Fruit fly (Drosophila melanogaster): ENCODE measurements around the gene Agpat4.

The Agpat4 gene

dm6 chr3L:16385880-16386584 is 4.7 kb upstream of the Agpat4 start, which contains the start of the genes Agpat3 and RAF2 (continued):
- no peak for TF ChIP-seq usp (GFP tag; optimal IDR thresholded peaks at IDR 0.05)
- TF ChIP-seq CrebA (GFP tag; optimal IDR thresholded peaks at IDR 0.05; ENCODE audit: borderline replicate concordance), result no peak
- TF ChIP-seq OdsH (GFP tag; optimal IDR thresholded peaks at IDR 0.05), result no peak
- no peak for TF ChIP-seq Jra (GFP tag; optimal IDR thresholded peaks at IDR 0.05)
- no peak for TF ChIP-seq Dfd (GFP tag; optimal IDR thresholded peaks at IDR 0.05)
- peak; percentile 67 for TF ChIP-seq jim (GFP tag; optimal IDR thresholded peaks at IDR 0.05)
- TF ChIP-seq sage (GFP tag; optimal IDR thresholded peaks at IDR 0.05), result no peak

- no peak for TF ChIP-seq Mio (GFP tag; optimal IDR thresholded peaks at IDR 0.05)
- TF ChIP-seq Hr83 (GFP tag; optimal IDR thresholded peaks at IDR 0.05; ENCODE audit: poor library complexity, severe bottlenecking), result no peak
- TF ChIP-seq GATAd (GFP tag; optimal IDR thresholded peaks at IDR 0.05), result no peak
- peak; percentile 87 for TF ChIP-seq CrebA (GFP tag; optimal IDR thresholded peaks at IDR 0.05; ENCODE audit: borderline replicate concordance)
- TF ChIP-seq Hnf4 (GFP tag; optimal IDR thresholded peaks at IDR 0.05), result peak; percentile 29
- peak; percentile 3 for TF ChIP-seq Rel (GFP tag; optimal IDR thresholded peaks at IDR 0.05)
- peak; percentile 62 for TF ChIP-seq Rel (tag; optimal IDR thresholded peaks at IDR 0.05)
- peak; percentile 43 for TF ChIP-seq OdsH (GFP tag; optimal IDR thresholded peaks at IDR 0.05)
- peak; percentile 2 for TF ChIP-seq br (GFP tag; optimal IDR thresholded peaks at IDR 0.05)
- TF ChIP-seq foxo (GFP tag; optimal IDR thresholded peaks at IDR 0.05), result no peak
- peak; percentile 14 for TF ChIP-seq Sp1 (GFP tag; optimal IDR thresholded peaks at IDR 0.05)
- no peak for TF ChIP-seq usp (GFP tag; optimal IDR thresholded peaks at IDR 0.05)
- TF ChIP-seq HLH106 (tag; optimal IDR thresholded peaks at IDR 0.05), result no peak
- TF ChIP-seq N (GFP tag; optimal IDR thresholded peaks at IDR 0.05), result peak; percentile 38
- peak; percentile 0 for TF ChIP-seq woc (GFP tag; optimal IDR thresholded peaks at IDR 0.05)
- TF ChIP-seq h (GFP tag; optimal IDR thresholded peaks at IDR 0.05), result peak; percentile 66
- no peak for TF ChIP-seq pan (optimal IDR thresholded peaks at IDR 0.05)
- TF ChIP-seq rgr (GFP tag; optimal IDR thresholded peaks at IDR 0.05), result no peak
These were observed 4.0 kb upstream of the Agpat4 start for dm6 chr3L:16385252-16385879.

DNA sequence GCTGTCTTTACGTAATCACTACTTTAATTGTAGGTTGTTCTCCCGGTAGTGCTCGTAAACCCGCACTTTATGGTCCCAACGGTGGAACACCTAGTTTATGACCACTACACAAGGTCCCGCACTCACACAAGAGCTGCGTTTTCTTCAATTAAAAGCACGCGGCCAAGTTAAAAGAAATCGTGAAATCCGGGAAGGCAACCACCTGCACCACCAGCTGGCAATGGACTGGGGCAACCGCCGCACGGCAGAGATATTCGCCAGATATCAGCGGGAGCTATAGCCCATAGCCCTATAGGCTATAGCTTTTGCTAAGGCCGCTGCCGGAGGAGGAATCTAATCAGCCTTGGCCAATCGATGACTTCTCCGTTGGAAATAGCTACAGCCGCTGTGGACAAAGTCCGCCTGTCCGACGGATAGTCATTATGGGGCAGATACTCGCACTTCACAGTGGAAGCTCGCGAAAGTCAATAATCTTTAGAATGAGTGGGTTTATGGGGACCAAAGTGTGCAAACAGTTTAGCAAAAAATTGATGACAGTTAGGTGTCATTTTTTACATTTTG is 2.9 kb upstream of the Agpat4 start:
- TF ChIP-seq Abd-B (GFP tag; optimal IDR thresholded peaks at IDR 0.05), result no peak
- TF ChIP-seq h (GFP tag; optimal IDR thresholded peaks at IDR 0.05), result peak; percentile 12
- no peak for TF ChIP-seq Myc (optimal IDR thresholded peaks at IDR 0.05)

dm6 chr3L:16383056-16383455 is 1.7 kb upstream of the Agpat4 start:
- TF ChIP-seq N (GFP tag; optimal IDR thresholded peaks at IDR 0.05), result no peak
- no peak for TF ChIP-seq Rel (GFP tag; optimal IDR thresholded peaks at IDR 0.05)
- peak; percentile 1 for TF ChIP-seq Rel (tag; optimal IDR thresholded peaks at IDR 0.05)

dm6 chr3L:16380770-16381169 is 600 bp downstream of the Agpat4 start:
- TF ChIP-seq dsf (GFP tag; optimal IDR thresholded peaks at IDR 0.05; ENCODE audit: borderline replicate concordance) (no peak), OdsH (GFP tag; optimal IDR thresholded peaks at IDR 0.05) (peak; percentile 36), CG9705 (GFP tag; optimal IDR thresholded peaks at IDR 0.05) (no peak), psq (GFP tag; optimal IDR thresholded peaks at IDR 0.05) (no peak), N (GFP tag; optimal IDR thresholded peaks at IDR 0.05) (no peak), brk (GFP tag; optimal IDR thresholded peaks at IDR 0.05) (no peak), Dfd (GFP tag; optimal IDR thresholded peaks at IDR 0.05) (no peak), rgr (GFP tag; optimal IDR thresholded peaks at IDR 0.05) (peak; percentile 46), sv (GFP tag; optimal IDR thresholded peaks at IDR 0.05) (peak; percentile 51), Jra (GFP tag; optimal IDR thresholded peaks at IDR 0.05) (no peak), CrebA (GFP tag; optimal IDR thresholded peaks at IDR 0.05; ENCODE audit: borderline replicate concordance) (no peak), CG32264 (GFP tag; optimal IDR thresholded peaks at IDR 0.05) (no peak), h (GFP tag; optimal IDR thresholded peaks at IDR 0.05) (peak; percentile 50), usp (GFP tag; optimal IDR thresholded peaks at IDR 0.05) (no peak), woc (GFP tag; optimal IDR thresholded peaks at IDR 0.05) (no peak), pan (optimal IDR thresholded peaks at IDR 0.05) (no peak), br (GFP tag; optimal IDR thresholded peaks at IDR 0.05) (peak; percentile 25), jim (GFP tag; optimal IDR thresholded peaks at IDR 0.05) (no peak), fru (GFP tag; optimal IDR thresholded peaks at IDR 0.05) (peak; percentile 10), Myc (optimal IDR thresholded peaks at IDR 0.05) (no peak), ey (GFP tag; optimal IDR thresholded peaks at IDR 0.05) (peak; percentile 43), dl (GFP tag; optimal IDR thresholded peaks at IDR 0.05; ENCODE audit: insufficient read depth in 1 of 2, partially characterized antibody in 2 of 2) (no peak), Sp1 (GFP tag; optimal IDR thresholded peaks at IDR 0.05) (no peak), lola (GFP tag; optimal IDR thresholded peaks at IDR 0.05) (no peak), foxo (GFP tag; optimal IDR thresholded peaks at IDR 0.05) (peak in 1 of 2 experiments; percentile 55), dmrt93B (GFP tag; optimal IDR thresholded peaks at IDR 0.05) (no peak), Hr78 (GFP tag; optimal IDR thresholded peaks at IDR 0.05) (no peak)

All from whole organism, wandering third instar larva.